Worm (Caenorhabditis elegans): Measurements from ENCODE around the gene T03G11.10.

T03G11.10 gene

DNA sequence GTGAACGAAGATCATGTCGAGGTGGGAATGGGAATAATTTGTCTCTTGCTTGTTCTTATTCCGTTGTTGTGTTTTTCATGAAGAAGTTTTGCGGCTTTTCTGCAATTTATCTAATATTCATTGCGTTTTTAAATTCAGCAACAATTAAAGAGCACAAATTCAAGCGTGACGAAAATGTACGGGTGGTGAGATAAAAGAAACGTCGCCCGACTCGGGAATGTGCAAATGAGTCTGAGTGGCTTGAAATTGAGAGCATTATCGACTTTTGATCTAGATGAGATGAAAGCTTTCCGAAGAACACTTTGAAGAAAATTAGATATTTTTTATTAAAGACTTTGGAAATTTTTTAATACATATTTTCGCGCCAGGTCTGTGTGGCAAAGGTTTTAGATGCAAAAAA lies at the start of gene T03G11.10:
TSS of gene T03G11.10 (minus strand) at position 101 of the 400 bp plus-strand sequence.
- no peak for TF ChIP-seq unc-62 (GFP tag; optimal IDR thresholded peaks at IDR 0.05)

DNA sequence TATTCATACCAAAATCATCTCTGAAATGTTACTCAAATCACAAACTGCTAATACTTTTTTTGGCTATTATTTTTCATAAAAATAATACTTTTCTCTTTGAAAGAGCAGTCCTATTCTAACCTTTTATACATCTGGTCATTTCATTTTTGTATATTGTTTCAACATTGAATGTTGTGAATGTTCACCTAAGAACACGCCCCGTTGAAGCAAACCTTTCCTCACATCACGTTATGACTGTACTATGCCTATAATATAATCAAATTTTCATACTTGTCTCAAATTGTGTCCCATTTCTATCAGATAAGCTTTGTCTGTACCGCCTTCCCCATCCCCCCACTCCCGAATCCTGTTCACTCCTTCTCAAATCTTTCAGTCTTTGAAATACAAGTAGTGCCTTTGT lies 47.3 kb upstream of the T03G11.10 start:
- no peak for TF ChIP-seq unc-62 (GFP tag; optimal IDR thresholded peaks at IDR 0.05)

DNA sequence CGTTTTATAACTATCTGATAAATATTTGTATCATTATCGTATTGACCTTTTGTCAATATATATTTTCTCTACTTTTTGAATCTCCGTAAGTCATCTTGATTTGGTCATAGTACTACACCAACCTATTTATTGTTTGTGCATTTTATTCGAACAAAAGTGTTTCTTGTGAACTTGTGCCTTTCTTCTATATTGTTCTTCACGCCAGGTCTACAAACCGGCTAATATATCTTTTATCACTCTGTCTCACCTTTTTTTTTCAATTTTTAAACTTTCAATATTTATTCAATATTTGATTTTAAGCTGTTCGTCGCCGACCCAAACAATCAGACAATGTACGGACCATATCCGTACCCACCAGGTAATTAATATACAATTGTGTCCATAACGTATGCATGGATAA lies 45.1 kb upstream of the T03G11.10 start, which contains the start of gene hrpa-2:
TSS of gene hrpa-2 (plus strand) at position 301 of the 400 bp plus-strand sequence.
- TF ChIP-seq unc-62 (GFP tag; optimal IDR thresholded peaks at IDR 0.05): no peak

DNA sequence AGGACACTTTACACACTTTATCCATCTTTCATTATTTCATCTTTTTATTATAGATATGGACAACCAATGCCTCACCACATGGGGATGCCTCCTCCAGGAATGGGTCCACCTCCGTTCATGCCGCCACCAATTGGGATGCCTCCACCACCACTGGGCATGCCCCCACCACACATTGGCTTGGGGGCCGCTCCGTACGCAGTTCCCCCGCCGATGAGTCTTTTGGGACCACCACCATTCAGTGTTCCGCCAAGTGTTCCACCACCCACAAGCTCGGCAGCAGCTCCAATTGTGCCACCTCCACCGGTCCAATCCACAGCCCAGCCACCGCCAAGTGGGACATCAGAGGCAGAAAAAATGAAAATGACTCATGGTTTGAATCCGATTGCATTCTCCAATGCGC lies 43.8 kb upstream of the T03G11.10 start:
- TF ChIP-seq unc-62 (GFP tag; optimal IDR thresholded peaks at IDR 0.05): no peak

DNA sequence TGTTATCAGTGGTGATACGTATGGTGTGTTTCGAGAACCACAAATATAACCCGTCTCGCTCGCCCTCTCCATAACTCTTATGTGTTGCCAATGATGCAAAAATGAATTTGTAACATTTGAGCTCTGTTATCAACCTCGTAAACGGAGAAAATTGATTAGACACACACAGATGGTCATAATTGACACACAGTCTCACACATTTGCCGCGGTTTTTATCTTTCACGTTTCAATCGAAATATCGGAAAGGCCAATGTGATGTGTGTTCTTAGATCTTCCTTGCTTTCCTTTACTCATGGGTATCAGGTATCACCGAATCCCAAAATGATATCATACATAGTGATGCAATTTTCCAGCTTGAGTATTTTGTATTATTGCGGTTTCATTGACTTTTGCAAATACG lies 42.6 kb upstream of the T03G11.10 start:
- no peak for TF ChIP-seq unc-62 (GFP tag; optimal IDR thresholded peaks at IDR 0.05)

DNA sequence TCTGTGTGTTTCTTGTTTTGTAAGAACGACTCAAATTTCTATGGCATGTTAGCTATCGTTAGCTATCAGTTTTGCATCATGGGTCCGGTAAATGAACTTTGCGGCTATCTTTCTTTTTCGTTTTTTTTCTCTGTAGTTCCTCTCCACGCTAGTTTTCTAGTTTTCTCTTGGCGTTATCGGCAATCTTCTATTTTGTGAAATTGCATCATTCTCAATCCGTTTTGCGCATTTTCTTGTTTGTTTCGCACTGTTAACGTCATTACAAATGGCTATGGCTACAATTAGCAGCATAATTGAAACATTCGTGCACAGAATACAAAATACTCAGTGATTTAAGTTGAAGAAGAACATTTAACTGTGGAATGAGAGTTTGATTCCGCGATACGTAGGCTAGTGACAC lies 42.0 kb upstream of the T03G11.10 start:
- no peak for TF ChIP-seq unc-62 (GFP tag; optimal IDR thresholded peaks at IDR 0.05)

DNA sequence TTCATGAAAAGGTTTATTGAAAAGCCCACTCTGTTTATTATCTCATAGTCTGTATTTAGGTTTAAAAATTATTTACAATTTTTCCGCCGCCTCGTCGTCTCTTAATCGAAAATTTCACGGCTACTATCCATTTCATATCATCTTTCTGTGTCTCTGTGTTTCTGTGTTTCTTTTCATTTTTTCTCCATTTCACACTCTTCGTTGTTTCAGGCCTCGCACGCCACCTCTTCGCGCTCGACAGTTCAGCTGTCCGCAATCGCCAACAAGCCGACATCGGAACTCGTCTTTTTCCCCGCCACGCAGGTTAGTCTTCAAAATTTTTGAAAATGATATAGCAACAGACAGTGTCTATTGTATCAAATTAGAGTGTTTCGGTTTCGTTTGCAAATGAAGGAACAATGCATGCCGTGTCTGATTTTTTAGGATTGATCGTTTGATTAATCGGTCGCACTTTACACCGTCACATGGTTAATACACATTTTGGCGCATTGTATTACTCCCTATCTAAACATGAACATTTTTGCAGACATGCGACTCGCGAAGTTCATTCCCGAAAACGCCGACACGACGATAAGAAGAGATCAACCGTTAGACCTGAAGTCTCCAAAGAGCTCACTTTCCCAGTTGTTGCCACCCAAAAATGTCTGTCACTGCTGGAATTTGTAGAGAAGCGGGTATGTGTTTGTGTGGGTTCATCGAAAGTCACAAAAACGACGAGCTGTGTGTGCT lies 40.1 kb upstream of the T03G11.10 start:
- TF ChIP-seq unc-62 (GFP tag; optimal IDR thresholded peaks at IDR 0.05): no peak

DNA sequence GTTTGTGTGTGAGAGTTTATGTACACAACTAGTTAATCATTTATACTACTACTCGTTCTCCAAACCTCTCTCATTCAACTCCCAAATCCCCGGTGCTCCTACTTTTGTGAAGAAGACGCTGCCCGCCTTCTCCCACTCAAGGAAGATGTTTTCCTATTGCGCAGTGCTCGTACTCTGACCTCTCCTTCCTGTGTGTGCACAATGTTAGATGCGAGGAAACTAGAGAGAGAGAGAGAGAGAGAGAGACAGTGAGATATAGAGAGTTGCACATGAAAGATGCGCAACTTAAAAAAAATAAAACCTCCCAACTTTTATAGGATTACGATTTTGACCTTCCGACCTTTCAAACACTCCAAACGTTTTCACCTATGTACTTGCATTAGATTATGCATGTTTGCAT lies 39.5 kb upstream of the T03G11.10 start:
- no peak for TF ChIP-seq unc-62 (GFP tag; optimal IDR thresholded peaks at IDR 0.05)

DNA sequence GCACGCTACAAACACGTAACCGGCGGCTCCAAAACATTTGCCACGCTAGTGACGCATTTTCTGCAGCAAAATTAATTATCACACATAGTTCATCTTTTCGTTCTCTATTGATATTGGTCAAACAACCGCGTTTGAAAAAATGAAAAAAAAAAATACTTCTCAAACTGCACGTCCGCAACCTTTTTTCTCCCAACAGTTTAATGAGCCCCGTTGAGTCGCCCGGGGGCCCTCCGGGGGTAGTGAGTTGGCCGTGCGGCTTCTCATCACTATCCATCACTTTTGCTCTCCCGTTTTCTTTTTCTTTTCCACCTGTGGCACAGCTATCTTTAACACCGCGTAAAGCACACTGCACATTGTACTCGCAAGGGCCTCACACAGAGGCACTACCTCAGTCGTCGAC lies 38.4 kb upstream of the T03G11.10 start:
- no peak for TF ChIP-seq unc-62 (GFP tag; optimal IDR thresholded peaks at IDR 0.05)

DNA sequence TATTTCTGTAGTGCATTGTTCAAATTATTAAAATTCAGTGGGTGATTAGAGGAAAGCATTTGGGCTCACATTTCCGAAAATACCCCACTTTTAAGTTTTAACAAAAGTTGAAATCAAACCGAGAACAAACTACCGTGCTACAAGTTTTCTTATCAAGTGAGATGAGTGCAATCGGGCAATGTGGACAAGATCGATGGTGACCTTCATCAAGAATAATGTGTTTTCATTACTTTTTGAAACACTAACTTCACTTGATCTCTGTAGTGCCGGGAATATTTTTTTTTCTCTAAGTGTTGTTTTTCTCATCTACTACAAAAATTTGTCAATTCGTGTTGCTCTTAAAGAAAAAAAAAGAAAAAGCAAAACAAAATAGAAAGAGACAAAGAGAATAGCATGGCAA lies 37.8 kb upstream of the T03G11.10 start:
- TF ChIP-seq unc-62 (GFP tag; optimal IDR thresholded peaks at IDR 0.05): no peak

DNA sequence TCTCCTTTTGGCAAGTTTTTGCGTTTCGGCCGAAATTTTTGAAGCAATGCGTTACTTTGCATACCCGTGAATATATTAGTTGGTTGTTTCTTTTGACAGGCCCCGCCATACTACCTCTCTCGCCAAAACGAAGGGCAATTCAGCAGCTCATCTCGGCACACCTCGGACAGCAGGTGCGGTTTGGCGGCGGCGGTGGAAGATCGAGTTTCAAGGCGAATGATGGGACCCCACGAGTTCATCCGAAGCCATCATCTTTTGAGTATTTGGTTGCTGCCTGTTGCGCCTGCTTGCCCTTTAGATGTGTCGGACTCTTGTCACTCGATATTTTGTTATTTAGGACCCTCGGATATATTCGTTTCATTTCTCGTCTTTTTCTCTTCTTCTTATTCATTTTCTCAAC lies 37.3 kb upstream of the T03G11.10 start:
- TF ChIP-seq unc-62 (GFP tag; optimal IDR thresholded peaks at IDR 0.05): no peak

DNA sequence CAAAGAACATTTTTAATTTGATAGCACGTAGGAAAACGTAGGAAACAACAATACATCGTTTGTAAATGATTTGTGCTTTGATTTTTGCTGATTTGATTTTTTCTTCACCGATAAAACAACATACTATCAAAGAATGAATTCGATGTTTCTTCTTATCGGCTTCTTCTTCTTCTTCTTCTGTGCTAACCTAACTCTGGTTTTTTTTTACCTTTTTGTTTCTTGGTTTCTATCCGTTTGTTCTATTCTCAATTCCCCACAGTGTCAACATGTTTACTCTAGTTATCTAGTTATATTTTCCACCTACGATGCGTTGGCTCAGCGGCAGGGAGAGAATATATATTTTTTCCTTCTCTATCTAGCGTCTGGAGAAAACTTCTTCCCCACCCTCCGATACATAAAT lies 36.8 kb upstream of the T03G11.10 start:
- TF ChIP-seq unc-62 (GFP tag; optimal IDR thresholded peaks at IDR 0.05): no peak

DNA sequence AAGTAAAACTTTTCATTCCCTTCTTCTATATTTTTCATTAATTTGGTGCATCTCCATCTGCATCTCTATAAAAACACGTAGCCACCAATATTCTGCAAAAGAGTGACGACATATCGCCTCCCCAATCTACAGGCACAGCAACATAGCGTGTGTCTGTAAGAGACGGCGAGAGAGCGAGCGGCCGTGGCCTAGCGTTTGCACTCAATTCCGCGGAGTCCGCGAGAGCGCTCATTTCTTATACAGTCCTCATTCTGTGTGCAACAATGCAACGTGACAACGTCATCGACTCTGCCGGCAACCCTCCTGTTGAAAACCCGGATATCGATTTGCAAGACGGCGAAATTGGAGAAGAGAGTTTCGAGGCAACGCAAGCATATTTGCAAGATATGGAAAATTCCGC lies 34.6 kb upstream of the T03G11.10 start, which contains the start of gene H28G03.2:
TSS of gene H28G03.2 (plus strand) at position 200 of the 400 bp plus-strand sequence.
- TF ChIP-seq unc-62 (GFP tag; optimal IDR thresholded peaks at IDR 0.05): no peak

DNA sequence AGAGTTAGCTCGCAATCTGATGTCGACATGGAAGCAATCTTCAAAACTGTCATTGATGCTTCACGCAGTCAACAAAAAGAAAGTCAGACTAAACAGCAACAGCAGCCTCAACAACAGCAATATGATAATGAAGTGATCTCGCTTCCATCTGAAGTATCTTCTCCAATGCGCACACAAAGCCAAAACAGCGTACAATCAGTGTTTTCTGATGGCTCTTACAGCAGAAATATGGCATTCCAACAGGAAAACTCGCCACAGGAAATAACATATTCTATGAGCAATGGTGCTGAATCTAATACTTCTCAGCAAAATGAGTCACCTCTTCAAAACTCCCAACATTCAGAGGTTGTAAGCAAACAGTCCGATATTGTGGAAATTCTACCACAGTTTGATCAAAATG lies 31.9 kb upstream of the T03G11.10 start:
- TF ChIP-seq unc-62 (GFP tag; optimal IDR thresholded peaks at IDR 0.05): no peak

DNA sequence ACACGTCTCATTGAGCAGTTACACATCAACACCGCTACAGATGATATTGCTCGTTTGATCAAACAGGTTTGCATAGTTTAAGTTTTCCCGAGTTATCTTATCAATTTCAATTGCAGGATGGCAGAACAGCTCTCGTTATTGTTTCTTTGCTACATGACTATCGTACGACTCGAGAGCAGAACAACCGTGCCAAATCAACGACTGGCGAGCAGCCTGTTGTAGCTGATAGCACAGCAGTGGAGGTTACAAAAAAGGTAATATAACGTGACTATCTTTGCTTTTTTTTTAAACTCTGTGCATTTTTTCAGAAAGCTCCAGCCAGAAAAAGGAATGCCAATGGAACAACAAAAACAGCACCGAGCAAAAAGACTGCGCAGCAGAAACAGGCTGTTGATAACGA lies 31.4 kb upstream of the T03G11.10 start:
- TF ChIP-seq unc-62 (GFP tag; optimal IDR thresholded peaks at IDR 0.05): no peak

DNA sequence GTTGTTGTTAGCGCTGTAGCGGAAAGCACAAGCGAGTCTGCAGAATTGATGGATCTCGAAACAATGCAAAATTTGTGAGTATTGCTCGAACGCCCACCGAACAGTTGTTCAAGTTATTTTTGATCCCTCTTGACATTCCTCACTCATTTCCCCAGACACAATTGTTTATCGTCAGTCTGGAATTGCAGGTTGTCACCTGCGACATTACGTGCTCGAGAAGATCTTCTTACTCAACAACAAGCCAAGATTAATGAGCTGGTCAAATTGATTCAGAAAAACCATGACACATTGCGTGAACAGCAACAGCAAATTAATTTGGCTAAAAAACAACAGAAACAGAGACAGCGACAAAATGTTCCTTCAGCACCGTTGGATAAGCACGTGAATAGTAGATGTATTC lies 30.9 kb upstream of the T03G11.10 start:
- TF ChIP-seq unc-62 (GFP tag; optimal IDR thresholded peaks at IDR 0.05): no peak

DNA sequence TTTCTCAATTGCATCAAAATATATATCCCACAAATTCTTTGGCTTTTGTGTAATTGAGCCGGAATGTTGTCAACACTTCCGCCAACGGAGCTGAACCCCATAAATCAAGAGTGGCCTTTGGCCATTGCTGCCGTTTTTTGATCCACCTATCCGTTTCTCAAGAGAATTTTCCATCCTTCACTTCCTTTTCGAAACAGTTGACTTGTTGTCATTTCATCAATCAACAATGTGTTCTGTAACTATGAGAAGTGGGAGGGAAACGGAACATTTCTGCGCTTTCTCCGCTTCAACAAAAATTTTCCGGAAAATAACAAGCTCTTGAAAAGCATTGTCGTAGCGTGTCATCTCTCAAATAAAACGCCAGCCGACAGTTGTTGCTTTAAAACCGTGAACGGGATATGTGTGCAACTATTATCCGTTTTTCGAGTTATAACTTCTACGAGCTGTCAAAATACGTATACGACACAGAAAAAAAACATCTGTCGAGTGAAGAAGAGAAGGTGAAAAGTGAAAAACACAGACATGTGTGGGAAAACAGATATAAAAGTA lies 28.9 kb upstream of the T03G11.10 start:
- no peak for TF ChIP-seq unc-62 (GFP tag; optimal IDR thresholded peaks at IDR 0.05)

DNA sequence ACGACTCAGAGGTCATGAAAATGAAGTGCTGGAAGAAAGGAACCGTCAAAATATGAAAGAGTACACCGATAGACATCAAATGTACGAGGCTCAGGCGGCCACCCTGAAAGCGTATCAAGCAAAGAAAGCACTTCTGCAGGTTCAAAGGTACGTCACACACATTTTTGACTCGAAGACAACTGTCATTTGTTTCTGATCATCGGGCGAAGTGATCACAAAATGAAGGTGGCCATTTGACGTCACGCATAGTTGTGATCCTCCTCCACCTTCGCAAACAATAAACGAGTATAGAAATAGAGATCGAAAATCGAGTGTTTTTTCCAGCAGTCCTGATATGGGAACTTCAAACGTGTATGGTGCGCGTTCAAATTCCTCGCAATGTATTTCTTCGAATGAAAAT lies 28.3 kb upstream of the T03G11.10 start:
- no peak for TF ChIP-seq unc-62 (GFP tag; optimal IDR thresholded peaks at IDR 0.05)
